Worm (Caenorhabditis elegans): Measurements from ENCODE around the gene T11F9.7.

DNA sequence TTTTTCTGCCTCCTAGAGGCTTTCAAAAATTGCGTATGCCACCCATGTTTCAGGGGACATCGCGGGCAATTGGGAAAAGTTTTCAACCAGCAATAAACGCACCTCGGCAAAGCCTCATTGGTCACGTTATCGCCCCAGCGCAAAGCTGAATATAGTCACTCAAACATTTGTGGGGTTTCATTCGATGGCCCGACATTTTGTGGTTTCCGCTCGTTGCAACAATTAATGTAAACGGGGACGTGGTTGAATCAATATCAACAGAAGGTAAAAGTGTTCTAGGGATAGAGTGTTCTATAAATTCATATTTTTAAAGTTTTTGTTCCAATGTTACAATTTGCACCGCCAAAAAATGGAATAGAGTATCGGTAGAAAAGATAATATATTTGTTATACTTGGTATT, 12.6 kb downstream of the T11F9.7 start:
- TF ChIP-seq him-1 (tag; optimal IDR thresholded peaks at IDR 0.05), result no peak
- no peak for TF ChIP-seq W03F9.2 (tag; optimal IDR thresholded peaks at IDR 0.05)
- no peak for TF ChIP-seq dao-5 (tag; optimal IDR thresholded peaks at IDR 0.05)
